Worm (Caenorhabditis elegans) whole organism, late embryonic: ENCODE results near the gene uba-1.
"Not testable (repeated sequence)": the region's sequence is repeated elsewhere in the genome, so short reads cannot be mapped to it uniquely, and the experiment has no call there.

Experiments used
- C08G9.2 ChIP-seq: sonication (generic microtip); optimal IDR thresholded peaks from 2 replicates; lab custom pipeline; 2016; ENCODE audit warnings: mild to moderate bottlenecking, missing genetic modification characterization, moderate library complexity, missing compliant biosample characterization
- C38D4.7 ChIP-seq: fragments of 200-800 bp; sonication (Bioruptor generic); optimal IDR thresholded peaks from 2 replicates; lab custom pipeline; 2018; ENCODE audit warnings: mild to moderate bottlenecking, missing genetic modification characterization, moderate library complexity, missing compliant biosample characterization
- F13H6.1 ChIP-seq: sonication (generic microtip); optimal IDR thresholded peaks from 2 replicates; lab custom pipeline; 2016; ENCODE audit warnings: missing genetic modification characterization, missing compliant biosample characterization
- K09A11.1 ChIP-seq: sonication (generic microtip); optimal IDR thresholded peaks from 2 replicates; lab custom pipeline; 2017; ENCODE audit warnings: antibody characterized with exemption, mild to moderate bottlenecking, missing genetic modification characterization, missing compliant biosample characterization; ENCODE audit not compliant: insufficient read depth
- ahr-1 ChIP-seq: sonication (generic microtip); optimal IDR thresholded peaks from 2 replicates; lab custom pipeline; 2016; ENCODE audit warnings: missing genetic modification characterization, missing compliant biosample characterization
- ama-1 ChIP-seq: fragments of 150-350 bp; optimal IDR thresholded peaks from 2 replicates; lab custom pipeline; 2014
- ceh-14 ChIP-seq: sonication (generic microtip); optimal IDR thresholded peaks from 2 replicates; lab custom pipeline; 2016; ENCODE audit warnings: missing genotype, missing genetic modification characterization, missing compliant biosample characterization
- ceh-19 ChIP-seq: fragments of 200-800 bp; sonication (Bioruptor generic); optimal IDR thresholded peaks from 2 replicates; lab custom pipeline; 2018; ENCODE audit warnings: mild to moderate bottlenecking, missing genetic modification characterization, missing compliant biosample characterization
- ceh-2 ChIP-seq: sonication (generic microtip); optimal IDR thresholded peaks from 2 replicates; lab custom pipeline; 2016; ENCODE audit warnings: missing genotype, missing genetic modification characterization, missing compliant biosample characterization
- ceh-22 ChIP-seq: sonication (generic microtip); optimal IDR thresholded peaks from 2 replicates; lab custom pipeline; 2017; ENCODE audit warnings: missing biosample characterization, missing genetic modification characterization
- ceh-24 ChIP-seq: sonication (generic microtip); optimal IDR thresholded peaks from 2 replicates; lab custom pipeline; 2016; ENCODE audit warnings: mild to moderate bottlenecking, missing genetic modification characterization, missing compliant biosample characterization
- ceh-30 ChIP-seq: fragments of 150-350 bp; optimal IDR thresholded peaks from 2 replicates; lab custom pipeline; 2014; ENCODE audit warnings: missing biosample characterization, missing genetic modification characterization
- ceh-31 ChIP-seq: sonication (generic microtip); optimal IDR thresholded peaks from 2 replicates; lab custom pipeline; 2016; ENCODE audit warnings: missing genetic modification characterization, missing compliant biosample characterization
- ceh-34 ChIP-seq: sonication (generic microtip); optimal IDR thresholded peaks from 2 replicates; lab custom pipeline; 2016; ENCODE audit warnings: mild to moderate bottlenecking, missing genetic modification characterization, missing compliant biosample characterization
- ceh-45 ChIP-seq: fragments of 200-800 bp; sonication (Bioruptor generic); IDR thresholded peaks from 2 replicates; pipeline ENCODE4 v1.3.6; 2022; ENCODE audit warnings: missing genetic modification reagents, missing genetic modification characterization, missing compliant biosample characterization
- ceh-6 ChIP-seq: fragments of 200-800 bp; sonication (Bioruptor generic); optimal IDR thresholded peaks from 2 replicates; lab custom pipeline; 2018; ENCODE audit warnings: mild to moderate bottlenecking, missing genetic modification characterization, missing compliant biosample characterization
- che-1 ChIP-seq: sonication (generic microtip); optimal IDR thresholded peaks from 2 replicates; lab custom pipeline; 2016; ENCODE audit warnings: mild to moderate bottlenecking, missing genetic modification characterization, missing compliant biosample characterization
- dve-1 ChIP-seq: sonication (generic microtip); optimal IDR thresholded peaks from 2 replicates; lab custom pipeline; 2017; ENCODE audit warnings: antibody characterized with exemption, mild to moderate bottlenecking, missing genetic modification characterization, missing compliant biosample characterization
- ets-4 ChIP-seq: sonication (generic microtip); optimal IDR thresholded peaks from 2 replicates; lab custom pipeline; 2016; ENCODE audit warnings: missing genetic modification characterization, missing compliant biosample characterization
- eyg-1 ChIP-seq: sonication (generic microtip); optimal IDR thresholded peaks from 2 replicates; lab custom pipeline; 2016; ENCODE audit warnings: missing genotype, missing genetic modification characterization, missing compliant biosample characterization
- fax-1 ChIP-seq: sonication (generic microtip); optimal IDR thresholded peaks from 2 replicates; lab custom pipeline; 2016; ENCODE audit warnings: missing genotype, missing genetic modification characterization, missing compliant biosample characterization
- gmeb-2 ChIP-seq: sonication (generic microtip); optimal IDR thresholded peaks from 2 replicates; lab custom pipeline; 2016; ENCODE audit warnings: missing genetic modification characterization, inconsistent platforms, missing compliant biosample characterization
- hlh-15 ChIP-seq: sonication (generic microtip); optimal IDR thresholded peaks from 2 replicates; lab custom pipeline; 2016; ENCODE audit warnings: missing genetic modification characterization, missing compliant biosample characterization
- hlh-6 ChIP-seq: sonication (generic microtip); optimal IDR thresholded peaks from 2 replicates; lab custom pipeline; 2016; ENCODE audit warnings: missing genotype, missing genetic modification characterization, missing compliant biosample characterization
- lim-6 ChIP-seq: sonication (generic microtip); optimal IDR thresholded peaks from 2 replicates; lab custom pipeline; 2016; ENCODE audit warnings: missing genetic modification characterization, missing compliant biosample characterization
- madf-2 ChIP-seq: sonication (generic microtip); optimal IDR thresholded peaks from 2 replicates; lab custom pipeline; 2017; ENCODE audit warnings: missing genetic modification characterization, missing compliant biosample characterization
- mec-3 ChIP-seq: sonication (generic microtip); optimal IDR thresholded peaks from 2 replicates; lab custom pipeline; 2016; ENCODE audit warnings: borderline replicate concordance, missing genetic modification characterization, missing compliant biosample characterization
- nfya-1 ChIP-seq: sonication (generic microtip); optimal IDR thresholded peaks from 2 replicates; lab custom pipeline; 2017; ENCODE audit warnings: missing genetic modification characterization, mild to moderate bottlenecking, missing compliant biosample characterization, antibody characterized with exemption, moderate library complexity
- nhr-232 ChIP-seq: sonication (generic microtip); optimal IDR thresholded peaks from 2 replicates; lab custom pipeline; 2016; ENCODE audit warnings: missing genetic modification characterization, missing compliant biosample characterization
- odd-2 ChIP-seq: sonication (generic microtip); optimal IDR thresholded peaks from 2 replicates; lab custom pipeline; 2017; ENCODE audit warnings: antibody characterized with exemption, mild to moderate bottlenecking, missing genetic modification characterization, missing compliant biosample characterization
- pag-3 ChIP-seq: sonication (generic microtip); optimal IDR thresholded peaks from 2 replicates; lab custom pipeline; 2016; ENCODE audit warnings: missing compliant biosample characterization, missing genetic modification characterization, borderline replicate concordance
- pat-9 ChIP-seq: fragments of 200-800 bp; sonication (Bioruptor generic); optimal IDR thresholded peaks from 2 replicates; lab custom pipeline; 2018; ENCODE audit warnings: mild to moderate bottlenecking, missing genetic modification characterization, moderate library complexity, missing compliant biosample characterization
- pha-2 ChIP-seq: sonication (generic microtip); optimal IDR thresholded peaks from 2 replicates; lab custom pipeline; 2017; ENCODE audit warnings: mild to moderate bottlenecking, missing genetic modification characterization, missing compliant biosample characterization
- pha-4 ChIP-seq: fragments of 150-350 bp; optimal IDR thresholded peaks from 2 replicates; lab custom pipeline; 2018; ENCODE audit warnings: missing biosample characterization, missing genetic modification reagents, missing genetic modification characterization
- pqm-1 ChIP-seq: sonication (generic microtip); optimal IDR thresholded peaks from 2 replicates; lab custom pipeline; 2016; ENCODE audit warnings: missing genetic modification characterization, missing compliant biosample characterization
- sox-2 ChIP-seq: fragments of 200-800 bp; sonication (Bioruptor generic); IDR thresholded peaks from 2 replicates; pipeline ENCODE4 v1.3.6; 2022; ENCODE audit warnings: missing genetic modification reagents, missing genetic modification characterization, missing compliant biosample characterization
- sox-4 ChIP-seq: sonication (generic microtip); optimal IDR thresholded peaks from 2 replicates; lab custom pipeline; 2017; ENCODE audit warnings: mild to moderate bottlenecking, missing genetic modification characterization, inconsistent platforms, missing compliant biosample characterization
- tbx-7 ChIP-seq: sonication (generic microtip); optimal IDR thresholded peaks from 2 replicates; lab custom pipeline; 2016; ENCODE audit warnings: missing genotype, missing genetic modification characterization, missing compliant biosample characterization
- unc-42 ChIP-seq: sonication (generic microtip); optimal IDR thresholded peaks from 2 replicates; lab custom pipeline; 2016; ENCODE audit warnings: missing genotype, missing genetic modification characterization, missing compliant biosample characterization
- unc-86 ChIP-seq: sonication (generic microtip); optimal IDR thresholded peaks from 2 replicates; lab custom pipeline; 2016; ENCODE audit warnings: missing genetic modification characterization, missing compliant biosample characterization
- zip-5 ChIP-seq: sonication (generic microtip); optimal IDR thresholded peaks from 2 replicates; lab custom pipeline; 2016; ENCODE audit warnings: missing genetic modification characterization, missing compliant biosample characterization

The uba-1 gene

ce11 chrIV:10028779-10029178 is 34.0 kb upstream of the uba-1 start, which contains the start of the genes F44D12.16 and msd-2:
Gene F44D12.16, plus strand, starts transcription at chrIV:10029079.
Gene msd-2, plus strand, starts transcription at chrIV:10029083.
- not testable (repeated sequence) for TF ChIP-seq nhr-232; C38D4.7; ceh-6 (GFP tag; lab: Kevin White, UChicago)

DNA sequence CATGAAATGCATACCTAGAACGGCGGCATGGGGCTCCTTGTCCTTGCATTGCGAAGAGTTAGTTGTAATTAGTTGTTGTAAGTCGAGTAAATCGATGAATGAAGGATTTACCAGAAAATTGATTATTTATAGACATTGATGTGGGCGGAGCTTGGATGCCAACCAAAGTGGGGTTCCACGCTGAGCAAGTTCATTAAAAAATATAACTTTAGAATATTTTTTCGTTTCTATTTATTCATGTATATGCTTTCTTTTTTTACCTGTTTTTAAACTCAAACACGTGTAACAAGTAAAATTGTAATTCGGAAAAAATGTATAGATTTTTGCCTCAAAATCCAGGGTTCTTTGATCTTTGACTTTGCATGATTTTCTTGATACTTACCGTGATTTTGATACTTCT is 32.8 kb upstream of the uba-1 start, which contains the start of gene gipc-2:
TSS of gene gipc-2 (minus strand) at position 101 of the 400 bp plus-strand sequence.
- no peak for TF ChIP-seq fax-1 (tag; lab: Kevin White, UChicago)
- TF ChIP-seq pag-3 (tag; lab: Kevin White, UChicago): no peak
- TF ChIP-seq pha-2 (tag; lab: Kevin White, UChicago): no peak
- no peak for TF ChIP-seq ceh-31 (tag; lab: Kevin White, UChicago)
- no peak for TF ChIP-seq hlh-6
- TF ChIP-seq sox-2 (GFP tag; lab: Robert Waterston, UW): no peak
- TF ChIP-seq ets-4 (tag; lab: Kevin White, UChicago): no peak
- TF ChIP-seq ceh-34 (tag; lab: Kevin White, UChicago): no peak

DNA sequence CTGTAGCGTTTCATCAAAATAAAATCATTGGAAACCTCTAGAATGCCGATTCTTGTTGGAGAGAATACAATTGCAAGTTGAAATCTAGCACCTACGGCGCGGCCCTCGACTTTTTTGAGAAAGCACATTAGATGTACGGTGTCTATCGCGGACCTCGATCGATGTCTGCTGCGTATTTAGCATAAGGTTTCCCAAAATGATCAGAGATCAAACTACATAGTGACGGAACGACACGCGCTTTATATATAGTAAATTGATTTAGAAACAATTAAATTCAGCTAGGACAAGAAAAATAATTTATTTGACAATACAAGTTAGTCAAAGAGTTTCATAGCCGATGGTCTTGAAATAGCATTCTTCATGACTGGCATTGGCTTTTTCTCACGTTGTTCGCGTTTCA is 31.4 kb upstream of the uba-1 start:
- no peak for TF ChIP-seq pqm-1 (tag; lab: Kevin White, UChicago)
- TF ChIP-seq ceh-22: no peak
- TF ChIP-seq K09A11.1 (tag; lab: Kevin White, UChicago): no peak
- no peak for TF ChIP-seq pha-2 (tag; lab: Kevin White, UChicago)
- TF ChIP-seq che-1 (tag; lab: Kevin White, UChicago): no peak
- TF ChIP-seq pha-4 (tag; lab: Kevin White, UChicago): no peak
- TF ChIP-seq pat-9 (tag; lab: Kevin White, UChicago): no peak
- no peak for TF ChIP-seq tbx-7 (tag; lab: Kevin White, UChicago)
- no peak for TF ChIP-seq ceh-6 (GFP tag; lab: Kevin White, UChicago)
- TF ChIP-seq dve-1 (tag; lab: Kevin White, UChicago): no peak
- TF ChIP-seq zip-5 (tag; lab: Kevin White, UChicago): no peak
- no peak for TF ChIP-seq C08G9.2 (tag; lab: Kevin White, UChicago)
- TF ChIP-seq unc-42 (tag; lab: Kevin White, UChicago): no peak
- TF ChIP-seq hlh-6: no peak
- no peak for TF ChIP-seq odd-2
- TF ChIP-seq sox-2 (GFP tag; lab: Robert Waterston, UW): no peak
- TF ChIP-seq mec-3 (tag; lab: Kevin White, UChicago): no peak
- TF ChIP-seq, all 69 proteins: peak for 0

ce11 chrIV:10022991-10023390 is 28.2 kb upstream of the uba-1 start, which contains the start of gene F44D12.8:
Gene F44D12.8, plus strand, starts transcription at chrIV:10023291.
- TF ChIP-seq ceh-14 (tag; lab: Kevin White, UChicago): no peak
- no peak for TF ChIP-seq madf-2 (tag; lab: Kevin White, UChicago)
- no peak for TF ChIP-seq unc-86
- no peak for TF ChIP-seq ceh-45
- no peak for TF ChIP-seq F13H6.1 (tag; lab: Kevin White, UChicago)
- TF ChIP-seq ceh-30 (tag; lab: Kevin White, UChicago): no peak
- TF ChIP-seq, all 69 proteins: peak for 0

ce11 chrIV:10021283-10021682 is 26.5 kb upstream of the uba-1 start, which contains the start of gene F44D12.19:
Gene F44D12.19, plus strand, starts transcription at chrIV:10021583.
- TF ChIP-seq nfya-1 (tag; lab: Kevin White, UChicago): no peak
- TF ChIP-seq odd-2: no peak
- TF ChIP-seq ama-1 (lab: Kevin White, UChicago): no peak

ce11 chrIV:10017633-10018032 is 22.9 kb upstream of the uba-1 start, which contains the start of gene F44D12.2:
Gene F44D12.2, minus strand, starts transcription at chrIV:10017733.
- no peak for TF ChIP-seq ceh-2
- no peak for TF ChIP-seq ceh-19 (GFP tag; lab: Kevin White, UChicago)
- TF ChIP-seq unc-86: no peak
- TF ChIP-seq eyg-1: no peak
- no peak for TF ChIP-seq hlh-15
- TF ChIP-seq hlh-6: no peak
- TF ChIP-seq ceh-30 (tag; lab: Kevin White, UChicago): no peak
- TF ChIP-seq mec-3 (tag; lab: Kevin White, UChicago): no peak
- no peak for TF ChIP-seq ceh-24 (tag; lab: Kevin White, UChicago)
- TF ChIP-seq sox-4: no peak
- TF ChIP-seq lim-6 (tag; lab: Kevin White, UChicago): no peak
- TF ChIP-seq ahr-1: no peak
- no peak for TF ChIP-seq zip-5 (tag; lab: Kevin White, UChicago)
- TF ChIP-seq gmeb-2 (tag; lab: Kevin White, UChicago): no peak
